Fruit fly (Drosophila melanogaster) whole organism, wandering third instar larva: ENCODE data around the gene CG14535.

Experiments
- Dfd ChIP-seq: fragments of >200 bp; optimal IDR thresholded peaks from 2 replicates; lab custom pipeline; 2017; ENCODE audit warnings: missing biosample characterization, missing genetic modification characterization
- Myc ChIP-seq: fragments of >200 bp; optimal IDR thresholded peaks from 2 replicates; lab custom pipeline; 2017
- N ChIP-seq: fragments of >200 bp; optimal IDR thresholded peaks from 2 replicates; lab custom pipeline; 2018; ENCODE audit warnings: missing biosample characterization, missing external identifiers, missing genetic modification characterization
- dl ChIP-seq, 2 experiments: fragments of 175-275, 200-275 bp in 1 of 2; fragments of 200-275 bp in 1 of 2; sonication (Bioruptor generic); optimal IDR thresholded peaks; lab custom pipeline; 2018; ENCODE audit warnings: mild to moderate bottlenecking in 2 of 2, missing biosample characterization in 2 of 2, missing genetic modification characterization in 2 of 2, moderate library complexity in 2 of 2; ENCODE audit not compliant: partially characterized antibody in 2 of 2, insufficient read depth in 1 of 2
- h ChIP-seq: fragments of 200-800 bp; sonication (Bioruptor generic); optimal IDR thresholded peaks from 3 replicates; lab custom pipeline; 2016; ENCODE audit warnings: missing biosample characterization, mild to moderate bottlenecking, missing genetic modification characterization
- lola ChIP-seq: fragments of >200 bp; optimal IDR thresholded peaks from 2 replicates; lab custom pipeline; 2017; ENCODE audit warnings: missing biosample characterization, missing genetic modification characterization

- TF ChIP-seq Dfd (no peak), dl (GFP tag; optimal IDR thresholded peaks at IDR 0.05; lab: Kevin White, UChicago; ENCODE audit: insufficient read depth in 1 of 2, partially characterized antibody in 2 of 2) (no peak), N (GFP tag; lab: Kevin White, UChicago) (no peak), h (GFP tag; lab: Kevin White, UChicago) (no peak), Myc (lab: Kevin White, UChicago) (no peak), lola (GFP tag; lab: Kevin White, UChicago) (no peak)
Observed at dm6 chr2L:7833238-7833637, 22.0 kb downstream of the CG14535 start.
